Worm (Caenorhabditis elegans): ENCODE results near the gene nonu-1.
A peak's percentile ranks its signal among the peaks of the same experiment; 100 is the strongest.

Gene nonu-1

DNA sequence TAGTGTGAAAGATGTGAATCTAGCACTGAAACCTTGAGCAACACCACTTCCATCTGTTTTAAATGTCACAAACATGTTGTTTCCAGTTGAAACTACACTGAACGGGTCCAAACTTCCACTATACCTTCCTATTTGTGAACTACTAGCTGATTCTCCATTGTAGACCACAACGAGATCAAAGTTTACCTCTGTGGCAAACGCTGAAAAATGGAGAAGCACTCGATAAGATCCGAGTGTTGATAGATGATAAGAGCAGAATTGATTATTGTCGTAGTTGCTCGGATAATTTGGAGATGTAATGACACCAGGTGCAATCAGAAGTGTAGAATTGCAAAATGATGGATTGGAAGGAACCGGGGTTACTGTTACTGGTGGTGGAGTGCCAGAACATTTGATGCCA lies 32.2 kb upstream of the nonu-1 start:
- TF ChIP-seq scrt-1 (GFP tag; IDR thresholded peaks at IDR 0.05) (no peak), B0310.2 (tag; optimal IDR thresholded peaks at IDR 0.05) (no peak), hmg-4 (GFP tag; optimal IDR thresholded peaks at IDR 0.05) (no peak), aly-1 (tag; optimal IDR thresholded peaks at IDR 0.05) (no peak), flt-1 (GFP tag; IDR thresholded peaks at IDR 0.05) (no peak), tra-4 (tag; optimal IDR thresholded peaks at IDR 0.05) (no peak), ceh-36 (tag; optimal IDR thresholded peaks at IDR 0.05) (no peak), hnd-1 (tag; optimal IDR thresholded peaks at IDR 0.05) (no peak), sea-1 (GFP tag; conservative IDR thresholded peaks at IDR 0.05) (no peak), ama-1 (optimal IDR thresholded peaks at IDR 0.05) (no peak), tbx-11 (GFP tag; IDR thresholded peaks at IDR 0.05) (no peak), F13C5.2 (tag; optimal IDR thresholded peaks at IDR 0.05) (no peak), tbx-37 (GFP tag; conservative IDR thresholded peaks at IDR 0.05) (no peak), ets-7 (tag; optimal IDR thresholded peaks at IDR 0.05) (no peak)

DNA sequence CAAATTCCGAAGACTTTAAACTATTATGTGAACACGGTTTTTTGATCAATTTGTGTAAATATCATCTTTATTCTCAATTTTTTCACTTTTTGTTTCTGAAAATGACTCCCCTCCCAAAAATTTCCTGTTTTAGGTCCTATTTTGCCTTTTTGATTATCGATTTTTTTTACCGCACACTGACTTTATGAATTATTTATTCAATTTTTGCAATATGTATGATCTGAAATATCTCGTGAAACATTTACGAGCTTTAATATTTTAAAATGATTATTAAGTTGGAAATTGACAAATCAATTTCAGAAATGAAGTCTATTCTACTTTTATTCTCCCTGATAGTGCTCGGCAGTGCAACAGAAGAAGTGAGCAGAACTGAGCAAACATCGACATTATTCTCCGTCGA lies 29.7 kb upstream of the nonu-1 start, which contains the start of gene C35D10.1:
Gene C35D10.1 (plus strand): TSS at position 301 of the 400 bp plus-strand sequence.
- TF ChIP-seq hmg-4 (GFP tag; optimal IDR thresholded peaks at IDR 0.05) (no peak), ama-1 (optimal IDR thresholded peaks at IDR 0.05) (no peak), tbx-37 (GFP tag; conservative IDR thresholded peaks at IDR 0.05) (no peak), ceh-13 (GFP tag; optimal IDR thresholded peaks at IDR 0.05) (no peak), ceh-36 (tag; optimal IDR thresholded peaks at IDR 0.05) (no peak), B0310.2 (tag; optimal IDR thresholded peaks at IDR 0.05) (no peak), pes-1 (GFP tag; IDR thresholded peaks at IDR 0.05) (no peak), F13C5.2 (tag; optimal IDR thresholded peaks at IDR 0.05) (no peak), tbx-11 (GFP tag; IDR thresholded peaks at IDR 0.05) (no peak)

DNA sequence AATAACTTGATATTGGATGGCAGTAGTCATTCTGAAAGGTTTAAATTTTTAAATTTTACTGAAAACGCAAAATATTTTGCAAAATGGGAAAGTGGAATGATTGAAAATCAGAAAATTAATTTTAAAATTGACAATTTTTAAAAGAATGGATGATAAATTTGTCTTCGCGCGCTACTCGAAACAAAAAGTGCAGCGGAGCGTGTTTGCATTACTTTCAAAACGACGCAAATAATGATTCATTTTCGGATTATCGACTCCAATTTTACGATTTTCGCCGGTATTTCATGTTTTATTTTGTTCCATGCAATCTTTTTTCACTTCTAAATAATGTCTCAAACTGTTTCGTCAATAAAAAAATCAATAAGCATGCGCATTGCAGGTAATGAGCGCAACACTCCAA lies 28.6 kb upstream of the nonu-1 start, which contains the start of the genes tost-1 and arx-6:
Gene tost-1 (minus strand): TSS at position 31 of the 400 bp plus-strand sequence.
Gene arx-6 (plus strand): TSS at position 378 of the 400 bp plus-strand sequence.
- no peak for TF ChIP-seq B0310.2 (tag; optimal IDR thresholded peaks at IDR 0.05)
- TF ChIP-seq hmg-4 (GFP tag; optimal IDR thresholded peaks at IDR 0.05), result peak; percentile 35

DNA sequence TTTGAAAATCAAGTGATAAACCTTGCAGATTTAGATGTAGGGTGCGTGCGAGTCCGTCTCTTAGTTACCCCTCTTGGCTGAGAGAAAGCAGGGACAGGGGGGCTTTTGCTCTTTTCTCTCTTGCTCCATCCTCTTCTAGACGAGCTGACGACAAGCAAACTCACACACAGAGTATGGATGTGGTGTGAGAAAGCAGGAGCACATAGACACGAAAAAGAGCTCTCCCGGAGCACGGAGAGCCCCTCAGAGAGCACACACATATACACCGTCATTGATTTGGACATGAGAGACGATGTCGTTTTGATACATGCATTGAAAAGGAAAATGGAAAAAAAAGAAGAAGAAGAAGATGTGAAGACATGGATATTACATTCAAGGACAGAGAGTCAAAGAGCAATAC lies 26.0 kb upstream of the nonu-1 start:
- TF ChIP-seq hnd-1 (tag; optimal IDR thresholded peaks at IDR 0.05), result no peak
- TF ChIP-seq pes-1 (GFP tag; IDR thresholded peaks at IDR 0.05), result no peak
- TF ChIP-seq F13C5.2 (tag; optimal IDR thresholded peaks at IDR 0.05), result no peak
- TF ChIP-seq ama-1 (optimal IDR thresholded peaks at IDR 0.05), result no peak
- no peak for TF ChIP-seq flt-1 (GFP tag; IDR thresholded peaks at IDR 0.05)
- no peak for TF ChIP-seq ets-7 (tag; optimal IDR thresholded peaks at IDR 0.05)
- TF ChIP-seq tbx-37 (GFP tag; conservative IDR thresholded peaks at IDR 0.05), result no peak
- no peak for TF ChIP-seq B0310.2 (tag; optimal IDR thresholded peaks at IDR 0.05)
- TF ChIP-seq ceh-36 (tag; optimal IDR thresholded peaks at IDR 0.05), result no peak
- no peak for TF ChIP-seq aly-1 (tag; optimal IDR thresholded peaks at IDR 0.05)
- TF ChIP-seq hmbx-1 (tag; optimal IDR thresholded peaks at IDR 0.05), result no peak
- TF ChIP-seq ceh-13 (GFP tag; optimal IDR thresholded peaks at IDR 0.05), result no peak
- no peak for TF ChIP-seq tbx-11 (GFP tag; IDR thresholded peaks at IDR 0.05)
- no peak for TF ChIP-seq hmg-4 (GFP tag; optimal IDR thresholded peaks at IDR 0.05)
- no peak for TF ChIP-seq sea-1 (GFP tag; conservative IDR thresholded peaks at IDR 0.05)
- no peak for TF ChIP-seq scrt-1 (GFP tag; IDR thresholded peaks at IDR 0.05)

DNA sequence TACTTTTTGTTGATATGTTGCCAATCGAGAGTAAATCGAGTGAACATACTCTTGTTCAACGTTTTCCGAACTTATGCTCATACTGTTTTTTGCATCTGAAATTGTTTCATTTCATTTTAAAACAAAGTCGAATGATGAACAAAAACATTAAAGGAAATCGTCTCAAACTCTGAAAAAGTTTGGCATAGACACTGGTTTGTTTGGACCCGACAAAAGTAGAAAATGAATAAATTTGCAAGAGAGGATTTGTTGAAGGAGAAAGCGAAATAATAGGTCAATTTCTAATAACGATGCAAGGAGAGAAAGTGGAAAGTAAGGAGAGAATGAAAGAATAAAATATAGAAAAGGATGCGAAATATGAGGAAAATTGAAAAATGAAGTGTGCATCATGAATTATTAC lies 25.0 kb upstream of the nonu-1 start, which contains the start of gene C35D10.12:
Gene C35D10.12 (minus strand): TSS at position 101 of the 400 bp plus-strand sequence.
- TF ChIP-seq F13C5.2 (tag; optimal IDR thresholded peaks at IDR 0.05) (no peak), ceh-36 (tag; optimal IDR thresholded peaks at IDR 0.05) (no peak), ama-1 (optimal IDR thresholded peaks at IDR 0.05) (no peak), tbx-37 (GFP tag; conservative IDR thresholded peaks at IDR 0.05) (no peak), aly-1 (tag; optimal IDR thresholded peaks at IDR 0.05) (no peak), hmbx-1 (tag; optimal IDR thresholded peaks at IDR 0.05) (no peak), tra-4 (tag; optimal IDR thresholded peaks at IDR 0.05) (no peak), ets-7 (tag; optimal IDR thresholded peaks at IDR 0.05) (no peak), hnd-1 (tag; optimal IDR thresholded peaks at IDR 0.05) (no peak), scrt-1 (GFP tag; IDR thresholded peaks at IDR 0.05) (no peak)

DNA sequence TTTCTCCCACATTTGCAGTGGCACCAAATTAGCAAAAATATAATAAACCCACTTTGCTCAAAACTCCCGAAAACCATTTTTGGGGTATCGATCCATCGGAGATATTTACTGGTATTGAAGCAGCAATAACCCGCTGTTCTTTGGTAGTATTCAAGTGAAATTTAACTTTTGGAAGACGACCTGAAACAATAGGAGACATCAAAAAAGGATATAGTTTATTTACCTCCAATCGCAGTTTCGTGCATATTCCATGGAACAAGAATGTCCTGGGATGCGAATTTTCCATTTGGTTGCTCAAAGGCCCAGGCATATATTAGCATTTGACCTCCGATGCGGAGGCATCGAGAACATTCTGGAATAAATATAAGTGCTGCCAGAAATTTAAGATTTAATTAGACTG lies 23.7 kb upstream of the nonu-1 start:
- no peak for TF ChIP-seq ceh-36 (tag; optimal IDR thresholded peaks at IDR 0.05)

DNA sequence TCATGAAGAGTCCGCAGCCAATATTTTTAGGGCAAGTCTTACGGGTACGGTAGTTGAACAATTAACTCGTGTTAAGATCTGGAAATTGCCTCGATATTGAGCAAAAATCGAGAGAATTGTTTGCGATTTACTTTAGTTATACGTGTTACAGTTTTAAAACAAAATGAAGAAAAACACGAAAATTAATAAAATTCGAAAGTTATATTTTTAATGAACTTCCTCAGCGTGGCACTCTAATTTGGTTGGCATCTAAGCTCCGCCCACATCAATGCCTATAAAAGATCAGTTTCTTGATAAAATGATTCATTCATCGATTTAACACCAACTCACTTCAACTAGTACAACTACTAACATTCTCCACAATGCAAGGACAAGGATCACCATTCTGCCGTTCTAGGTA lies 20.8 kb upstream of the nonu-1 start, which contains the start of gene gipc-1:
Gene gipc-1 (plus strand): TSS at position 301 of the 400 bp plus-strand sequence.
- TF ChIP-seq tra-4 (tag; optimal IDR thresholded peaks at IDR 0.05), result no peak
- TF ChIP-seq pes-1 (GFP tag; IDR thresholded peaks at IDR 0.05), result no peak
- no peak for TF ChIP-seq scrt-1 (GFP tag; IDR thresholded peaks at IDR 0.05)
- TF ChIP-seq ets-7 (tag; optimal IDR thresholded peaks at IDR 0.05), result no peak
- TF ChIP-seq tbx-37 (GFP tag; conservative IDR thresholded peaks at IDR 0.05), result no peak
- TF ChIP-seq ceh-36 (tag; optimal IDR thresholded peaks at IDR 0.05), result no peak
- no peak for TF ChIP-seq hmbx-1 (tag; optimal IDR thresholded peaks at IDR 0.05)
- TF ChIP-seq sea-1 (GFP tag; conservative IDR thresholded peaks at IDR 0.05), result no peak
- no peak for TF ChIP-seq tbx-11 (GFP tag; IDR thresholded peaks at IDR 0.05)
- no peak for TF ChIP-seq hmg-4 (GFP tag; optimal IDR thresholded peaks at IDR 0.05)
- TF ChIP-seq hnd-1 (tag; optimal IDR thresholded peaks at IDR 0.05), result no peak
- no peak for TF ChIP-seq B0310.2 (tag; optimal IDR thresholded peaks at IDR 0.05)
- no peak for TF ChIP-seq ama-1 (optimal IDR thresholded peaks at IDR 0.05)
- TF ChIP-seq aly-1 (tag; optimal IDR thresholded peaks at IDR 0.05), result no peak
- no peak for TF ChIP-seq flt-1 (GFP tag; IDR thresholded peaks at IDR 0.05)
- TF ChIP-seq F13C5.2 (tag; optimal IDR thresholded peaks at IDR 0.05), result no peak
- TF ChIP-seq ceh-13 (GFP tag; optimal IDR thresholded peaks at IDR 0.05), result no peak

DNA sequence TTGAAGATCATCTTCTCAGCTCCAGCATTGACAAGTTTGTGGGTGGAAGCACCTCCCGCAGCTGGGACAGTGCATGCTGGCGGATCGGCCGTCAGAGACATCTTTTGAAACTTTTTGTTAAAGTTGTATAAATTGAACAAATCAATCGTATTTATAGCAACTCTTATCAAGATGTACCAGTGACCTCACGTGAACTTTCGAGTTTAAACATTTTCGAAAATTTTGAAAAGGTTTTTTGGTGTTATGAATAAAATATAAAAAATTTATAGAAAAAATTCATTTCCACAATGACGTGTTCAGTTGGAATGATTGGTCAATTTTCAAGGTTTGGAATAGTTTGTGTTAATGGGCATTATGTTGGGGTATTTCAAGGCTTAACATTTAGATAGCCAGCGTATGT lies 18.9 kb upstream of the nonu-1 start, which contains the start of the genes msd-4 and C35D10.3:
Gene msd-4 (minus strand): TSS at position 101 of the 400 bp plus-strand sequence.
Gene C35D10.3 (plus strand): TSS at position 279 of the 400 bp plus-strand sequence.
- no peak for TF ChIP-seq F13C5.2 (tag; optimal IDR thresholded peaks at IDR 0.05)
- TF ChIP-seq hmg-4 (GFP tag; optimal IDR thresholded peaks at IDR 0.05), result no peak
- TF ChIP-seq pes-1 (GFP tag; IDR thresholded peaks at IDR 0.05), result no peak
- TF ChIP-seq hnd-1 (tag; optimal IDR thresholded peaks at IDR 0.05), result no peak
- no peak for TF ChIP-seq B0310.2 (tag; optimal IDR thresholded peaks at IDR 0.05)
- no peak for TF ChIP-seq tra-4 (tag; optimal IDR thresholded peaks at IDR 0.05)
- TF ChIP-seq ets-7 (tag; optimal IDR thresholded peaks at IDR 0.05), result no peak
- no peak for TF ChIP-seq tbx-37 (GFP tag; conservative IDR thresholded peaks at IDR 0.05)
- TF ChIP-seq hmbx-1 (tag; optimal IDR thresholded peaks at IDR 0.05), result no peak
- TF ChIP-seq ama-1 (optimal IDR thresholded peaks at IDR 0.05), result no peak
- TF ChIP-seq scrt-1 (GFP tag; IDR thresholded peaks at IDR 0.05), result no peak
- TF ChIP-seq sea-1 (GFP tag; conservative IDR thresholded peaks at IDR 0.05), result no peak
- no peak for TF ChIP-seq tbx-11 (GFP tag; IDR thresholded peaks at IDR 0.05)
- no peak for TF ChIP-seq flt-1 (GFP tag; IDR thresholded peaks at IDR 0.05)
- no peak for TF ChIP-seq ceh-13 (GFP tag; optimal IDR thresholded peaks at IDR 0.05)
- no peak for TF ChIP-seq ceh-36 (tag; optimal IDR thresholded peaks at IDR 0.05)

Measured in whole organism, early embryonic.